Fruit fly (Drosophila melanogaster) whole organism, embryonic: ENCODE data around the gene slmb.

Source experiments
- Antp ChIP-seq: fragments of 200-800 bp; sonication (Bioruptor generic); optimal IDR thresholded peaks from 3 replicates; lab custom pipeline; 2016; ENCODE audit warnings: missing biosample characterization, missing genetic modification characterization
- Asciz ChIP-seq: fragments of 200-800 bp; sonication (Bioruptor generic); optimal IDR thresholded peaks from 2 replicates; lab custom pipeline; 2017; ENCODE audit warnings: missing biosample characterization, mild to moderate bottlenecking, missing genetic modification characterization, missing genetic modification reagents
- CG1024 ChIP-seq: fragments of 200-800 bp; sonication (Bioruptor generic); IDR thresholded peaks from 2 replicates; pipeline ENCODE4 v1.3.6; 2022; ENCODE audit warnings: missing biosample characterization, missing genetic modification characterization
- CG10267 ChIP-seq: fragments of 200-800 bp; sonication (Bioruptor generic); optimal IDR thresholded peaks from 2 replicates; lab custom pipeline; 2018; ENCODE audit warnings: missing biosample characterization, mild to moderate bottlenecking, missing genetic modification characterization, moderate library complexity
- CG10321 ChIP-seq: fragments of 200-800 bp; sonication (Bioruptor generic); IDR thresholded peaks from 2 replicates; pipeline ENCODE4 v1.3.6; 2022; ENCODE audit warnings: missing biosample characterization, missing genetic modification characterization
- CG10959 ChIP-seq: fragments of 200-800 bp; sonication (Bioruptor generic); IDR thresholded peaks from 2 replicates; pipeline ENCODE4 v1.3.6; 2022; ENCODE audit warnings: missing biosample characterization, missing genetic modification characterization
- CG11695 ChIP-seq: fragments of 200-800 bp; sonication (Bioruptor generic); IDR thresholded peaks from 3 replicates; pipeline ENCODE4 v1.3.6; 2022; ENCODE audit warnings: missing biosample characterization, missing genetic modification characterization
- CG12236 ChIP-seq: fragments of 200-800 bp; sonication (Bioruptor generic); optimal IDR thresholded peaks from 2 replicates; lab custom pipeline; 2016; ENCODE audit warnings: missing biosample characterization, missing genetic modification characterization
- CG12744 ChIP-seq: fragments of 200-800 bp; sonication (Bioruptor generic); optimal IDR thresholded peaks from 2 replicates; lab custom pipeline; 2016; ENCODE audit warnings: missing biosample characterization, missing genetic modification characterization
- CG14050 ChIP-seq: fragments of 200-800 bp; sonication (Bioruptor generic); IDR thresholded peaks from 3 replicates; pipeline ENCODE4 v1.3.6; 2022; ENCODE audit warnings: missing biosample characterization, missing genetic modification characterization
- CG17385 ChIP-seq: fragments of 200-800 bp; sonication (Bioruptor generic); optimal IDR thresholded peaks from 3 replicates; lab custom pipeline; 2018; ENCODE audit warnings: missing biosample characterization, mild to moderate bottlenecking, missing genetic modification characterization
- CG2129 ChIP-seq: fragments of 200-800 bp; sonication (Bioruptor generic); IDR thresholded peaks from 2 replicates; pipeline ENCODE4 v1.3.6; 2022; ENCODE audit warnings: missing biosample characterization, missing genetic modification characterization; ENCODE audit not compliant: partially characterized antibody
- CG32532 ChIP-seq: fragments of 200-800 bp; sonication (Bioruptor generic); IDR thresholded peaks from 2 replicates; pipeline ENCODE4 v1.3.6; 2022; ENCODE audit warnings: missing biosample characterization, missing genetic modification characterization
- CG3838 ChIP-seq: fragments of 200-800 bp; sonication (Bioruptor generic); optimal IDR thresholded peaks from 3 replicates; lab custom pipeline; 2016; ENCODE audit warnings: missing biosample characterization, missing genetic modification characterization
- CG7372 ChIP-seq: fragments of 200-800 bp; sonication (Bioruptor generic); IDR thresholded peaks from 2 replicates; pipeline ENCODE4 v1.3.6; 2022; ENCODE audit warnings: missing biosample characterization, missing genetic modification characterization
- CG9215 ChIP-seq: fragments of 200-800 bp; sonication (Bioruptor generic); IDR thresholded peaks from 2 replicates; pipeline ENCODE4 v1.3.6; 2022; ENCODE audit warnings: missing biosample characterization, missing genetic modification characterization
- CG9817 ChIP-seq: fragments of 200-800 bp; sonication (Bioruptor generic); optimal IDR thresholded peaks from 2 replicates; lab custom pipeline; 2018; ENCODE audit warnings: missing biosample characterization, mild to moderate bottlenecking, missing genetic modification characterization, moderate library complexity
- Camta ChIP-seq: fragments of 200-800 bp; sonication (Bioruptor generic); optimal IDR thresholded peaks from 2 replicates; lab custom pipeline; 2016; ENCODE audit warnings: missing biosample characterization, missing genetic modification characterization
- Dbx ChIP-seq: fragments of 200-800 bp; sonication (Bioruptor generic); IDR thresholded peaks from 3 replicates; pipeline ENCODE4 v1.3.6; 2022; ENCODE audit warnings: missing biosample characterization, missing genetic modification characterization
- Dip3 ChIP-seq: fragments of 200-800 bp; sonication (Bioruptor generic); optimal IDR thresholded peaks from 3 replicates; lab custom pipeline; 2016; ENCODE audit warnings: missing biosample characterization, missing genetic modification characterization
- Fer1 ChIP-seq: fragments of 200-800 bp; sonication (Bioruptor generic); optimal IDR thresholded peaks from 2 replicates; lab custom pipeline; 2017; ENCODE audit warnings: missing biosample characterization, mild to moderate bottlenecking, missing genetic modification characterization
- Hand ChIP-seq: fragments of 200-800 bp; sonication (Bioruptor generic); optimal IDR thresholded peaks from 2 replicates; lab custom pipeline; 2017; ENCODE audit warnings: mild to moderate bottlenecking, missing biosample characterization, missing genetic modification reagents, missing genetic modification characterization
- Hmr ChIP-seq: fragments of 200-800 bp; sonication (Bioruptor generic); optimal IDR thresholded peaks from 3 replicates; lab custom pipeline; 2017; ENCODE audit warnings: mild to moderate bottlenecking, missing biosample characterization, missing genetic modification reagents, missing genetic modification characterization
- Hsf ChIP-seq: fragments of 200-800 bp; sonication (Bioruptor generic); optimal IDR thresholded peaks from 3 replicates; lab custom pipeline; 2016; ENCODE audit warnings: missing biosample characterization, missing genetic modification characterization
- Lim3 ChIP-seq: fragments of 200-800 bp; sonication (Bioruptor generic); IDR thresholded peaks from 2 replicates; pipeline ENCODE4 v1.3.6; 2022; ENCODE audit warnings: missing biosample characterization, missing genetic modification characterization
- Lpt ChIP-seq: fragments of >200 bp; optimal IDR thresholded peaks from 2 replicates; lab custom pipeline; 2018; ENCODE audit warnings: missing biosample characterization, missing genetic modification characterization
- MESR4 ChIP-seq: fragments of 200-800 bp; sonication (Bioruptor generic); optimal IDR thresholded peaks from 2 replicates; lab custom pipeline; 2018; ENCODE audit warnings: missing biosample characterization, mild to moderate bottlenecking, missing genetic modification characterization, moderate library complexity
- NFAT ChIP-seq: fragments of 200-800 bp; sonication (Bioruptor generic); IDR thresholded peaks from 2 replicates; pipeline ENCODE4 v1.3.6; 2022; ENCODE audit warnings: missing biosample characterization, missing genetic modification characterization
- Oli ChIP-seq: fragments of 200-800 bp; sonication (Bioruptor generic); optimal IDR thresholded peaks from 2 replicates; lab custom pipeline; 2018; ENCODE audit warnings: missing biosample characterization, mild to moderate bottlenecking, missing genetic modification characterization, moderate library complexity
- Pdp1 ChIP-seq, 2 experiments: fragments of 200-800 bp; sonication (Bioruptor generic); optimal IDR thresholded peaks; 3 replicates each; lab custom pipeline; 2016; ENCODE audit warnings: missing biosample characterization in 2 of 2, missing genetic modification characterization in 2 of 2, mild to moderate bottlenecking in 1 of 2, moderate library complexity in 1 of 2
- Ptx1 ChIP-seq: fragments of 200-800 bp; sonication (Bioruptor generic); IDR thresholded peaks from 2 replicates; pipeline ENCODE4 v1.3.6; 2022; ENCODE audit warnings: missing biosample characterization, missing genetic modification characterization
- Sry-β ChIP-seq: fragments of 200-800 bp; sonication (Bioruptor generic); optimal IDR thresholded peaks from 2 replicates; lab custom pipeline; 2018; ENCODE audit warnings: missing biosample characterization, mild to moderate bottlenecking, missing genetic modification characterization, moderate library complexity
- Sry-δ ChIP-seq: fragments of 200-800 bp; sonication (Bioruptor generic); optimal IDR thresholded peaks from 2 replicates; lab custom pipeline; 2016; ENCODE audit warnings: missing biosample characterization, missing genetic modification characterization
- Usf ChIP-seq: fragments of 200-800 bp; sonication (Bioruptor generic); optimal IDR thresholded peaks from 2 replicates; lab custom pipeline; 2017; ENCODE audit warnings: missing genotype, missing biosample characterization, missing genetic modification characterization
- cas ChIP-seq: fragments of 200-800 bp; sonication (Bioruptor generic); IDR thresholded peaks from 2 replicates; pipeline ENCODE4 v1.3.6; 2022; ENCODE audit warnings: missing biosample characterization, missing genetic modification characterization
- corto ChIP-seq: fragments of 200-800 bp; sonication (Bioruptor generic); optimal IDR thresholded peaks from 2 replicates; lab custom pipeline; 2016; ENCODE audit warnings: missing biosample characterization, mild to moderate bottlenecking, missing genetic modification characterization, moderate library complexity
- dmrt11E ChIP-seq: fragments of 200-800 bp; sonication (Bioruptor generic); optimal IDR thresholded peaks from 3 replicates; lab custom pipeline; 2018; ENCODE audit warnings: missing biosample characterization, mild to moderate bottlenecking, missing genetic modification characterization, moderate library complexity
- maf-S ChIP-seq: fragments of 200-800 bp; sonication (Bioruptor generic); optimal IDR thresholded peaks from 2 replicates; lab custom pipeline; 2016; ENCODE audit warnings: missing biosample characterization, missing genetic modification characterization
- mam ChIP-seq: fragments of 200-800 bp; sonication (Bioruptor generic); optimal IDR thresholded peaks from 3 replicates; lab custom pipeline; 2016; ENCODE audit warnings: missing biosample characterization, missing genetic modification characterization
- mld ChIP-seq: fragments of 200-800 bp; sonication (Bioruptor generic); IDR thresholded peaks from 3 replicates; pipeline ENCODE4 v1.3.6; 2022; ENCODE audit warnings: missing biosample characterization, missing genetic modification characterization; ENCODE audit not compliant: partially characterized antibody
- nom ChIP-seq: fragments of 200-800 bp; sonication (Bioruptor generic); optimal IDR thresholded peaks from 2 replicates; lab custom pipeline; 2017; ENCODE audit warnings: missing biosample characterization, missing genetic modification characterization, mild to moderate bottlenecking, moderate library complexity, missing genetic modification reagents
- odd ChIP-seq: fragments of 200-800 bp; sonication (Bioruptor generic); optimal IDR thresholded peaks from 2 replicates; lab custom pipeline; 2017; ENCODE audit warnings: missing biosample characterization, mild to moderate bottlenecking, missing genetic modification characterization
- pfk ChIP-seq: fragments of 200-800 bp; sonication (Bioruptor generic); optimal IDR thresholded peaks from 2 replicates; lab custom pipeline; 2018; ENCODE audit warnings: missing biosample characterization, mild to moderate bottlenecking, missing genetic modification characterization, moderate library complexity
- phol ChIP-seq: fragments of 200-800 bp; sonication (Bioruptor generic); optimal IDR thresholded peaks from 3 replicates; lab custom pipeline; 2018; ENCODE audit warnings: missing biosample characterization, mild to moderate bottlenecking, missing genetic modification characterization, moderate library complexity
- scrt ChIP-seq: fragments of 200-800 bp; sonication (Bioruptor generic); optimal IDR thresholded peaks from 2 replicates; lab custom pipeline; 2018; ENCODE audit warnings: missing biosample characterization, mild to moderate bottlenecking, missing genetic modification characterization, moderate library complexity
- shn ChIP-seq: fragments of 200-800 bp; sonication (Bioruptor generic); optimal IDR thresholded peaks from 3 replicates; lab custom pipeline; 2016; ENCODE audit warnings: missing biosample characterization, missing genetic modification characterization
- sqz ChIP-seq: fragments of 200-800 bp; sonication (Bioruptor generic); optimal IDR thresholded peaks from 3 replicates; lab custom pipeline; 2018; ENCODE audit warnings: missing biosample characterization, mild to moderate bottlenecking, missing genetic modification characterization
- tap ChIP-seq: fragments of 200-800 bp; optimal IDR thresholded peaks from 3 replicates; lab custom pipeline; 2019; ENCODE audit warnings: missing biosample characterization, mild to moderate bottlenecking, missing genetic modification characterization, moderate library complexity
- unpg ChIP-seq: fragments of 200-800 bp; sonication (Bioruptor generic); optimal IDR thresholded peaks from 3 replicates; lab custom pipeline; 2018; ENCODE audit warnings: missing biosample characterization, mild to moderate bottlenecking, missing genetic modification characterization, moderate library complexity

The slmb gene

dm6 chr3R:21163318-21163828 lies 36.1 kb upstream of the slmb start, which contains the start of gene CG5810 (continued):
- TF ChIP-seq sqz (peak; percentile 29), Lim3 (GFP tag; lab: Robert Waterston, UW) (no peak), MESR4 (GFP tag; lab: Kevin White, UChicago) (no peak), Hmr (GFP tag; lab: Kevin White, UChicago) (peak; percentile 56), Lpt (GFP tag; lab: Kevin White, UChicago) (no peak)

dm6 chr3R:21161620-21162029 lies 34.3 kb upstream of the slmb start:
- no peak for TF ChIP-seq Sry-β (GFP tag; lab: Kevin White, UChicago)
- TF ChIP-seq odd, result no peak
- no peak for TF ChIP-seq CG12236 (GFP tag; lab: Kevin White, UChicago)
- TF ChIP-seq Hand, result peak; percentile 49
- peak; percentile 65 for TF ChIP-seq Dip3 (GFP tag; lab: Kevin White, UChicago)
- TF ChIP-seq mld (GFP tag; lab: Robert Waterston, UW), result no peak
- peak; percentile 50; the same call in 1 of the 2 replicates for TF ChIP-seq CG32532 (GFP tag; lab: Robert Waterston, UW)
- peak; percentile 40 for TF ChIP-seq maf-S (GFP tag; lab: Kevin White, UChicago)
- peak; percentile 30 for TF ChIP-seq CG9817 (tag; lab: Kevin White, UChicago)
- TF ChIP-seq NFAT (GFP tag; lab: Robert Waterston, UW), result peak; percentile 31; the same call in 1 of the 2 replicates
- peak; percentile 11 for TF ChIP-seq shn (GFP tag; lab: Kevin White, UChicago)
- peak; percentile 21 for TF ChIP-seq scrt (GFP tag; lab: Kevin White, UChicago)
- no peak for TF ChIP-seq dmrt11E
- 0 out of 3 replicates have a peak, but pooled peaks have one; percentile 52 for TF ChIP-seq Dbx (GFP tag; lab: Robert Waterston, UW)
- TF ChIP-seq Fer1 (GFP tag; lab: Kevin White, UChicago), result peak; percentile 53
- no peak for TF ChIP-seq tap (tag; lab: Kevin White, UChicago)
- no peak for TF ChIP-seq CG1024 (GFP tag; lab: Robert Waterston, UW)
- peak; percentile 1 for TF ChIP-seq Antp (GFP tag; lab: Kevin White, UChicago)
- no peak for TF ChIP-seq corto (GFP tag; lab: Kevin White, UChicago)
- TF ChIP-seq Camta (GFP tag; lab: Kevin White, UChicago), result no peak
- TF ChIP-seq Hsf (GFP tag; lab: Kevin White, UChicago), result peak; percentile 19
- peak; percentile 51 for TF ChIP-seq Oli (tag; lab: Kevin White, UChicago)
- TF ChIP-seq CG7372 (GFP tag; lab: Robert Waterston, UW), result no peak
- peak; percentile 40 for TF ChIP-seq Ptx1 (GFP tag; lab: Robert Waterston, UW)
- TF ChIP-seq CG9215, result no peak
- TF ChIP-seq Sry-δ (GFP tag; lab: Kevin White, UChicago), result no peak
- TF ChIP-seq CG14050 (GFP tag; lab: Robert Waterston, UW), result no peak
- no peak for TF ChIP-seq Usf (GFP tag; lab: Kevin White, UChicago)
- TF ChIP-seq Asciz, result no peak
- TF ChIP-seq CG10959 (GFP tag; lab: Robert Waterston, UW), result no peak
- TF ChIP-seq Pdp1 (GFP tag; optimal IDR thresholded peaks at IDR 0.05; lab: Kevin White, UChicago), result peak in 1 of 2 experiments; percentile 85
- no peak for TF ChIP-seq pfk
- peak; percentile 41 for TF ChIP-seq CG17385 (GFP tag; lab: Kevin White, UChicago)
- TF ChIP-seq CG11695 (GFP tag; lab: Robert Waterston, UW), result no peak; the same call in 2 of the 3 replicates
- no peak for TF ChIP-seq CG3838 (GFP tag; lab: Kevin White, UChicago)
- 0 out of 2 replicates have a peak, but pooled peaks have one; percentile 42 for TF ChIP-seq Lim3 (GFP tag; lab: Robert Waterston, UW)
- no peak for TF ChIP-seq CG2129 (GFP tag; lab: Robert Waterston, UW)
- TF ChIP-seq CG10267, result no peak
- no peak for TF ChIP-seq nom (GFP tag; lab: Kevin White, UChicago)
- TF ChIP-seq cas (GFP tag; lab: Robert Waterston, UW), result no peak
- TF ChIP-seq mam, result peak; percentile 29
- TF ChIP-seq unpg (GFP tag; lab: Kevin White, UChicago), result peak; percentile 36
- TF ChIP-seq phol (tag; lab: Kevin White, UChicago), result no peak
- peak; percentile 3 for TF ChIP-seq CG12744 (GFP tag; lab: Kevin White, UChicago)
- TF ChIP-seq CG10321 (GFP tag; lab: Robert Waterston, UW), result no peak
